Worm (Caenorhabditis elegans) whole organism, late embryonic: ENCODE data around the gene ZC506.1.

Experiments
- C08G9.2 ChIP-seq: sonication (generic microtip); optimal IDR thresholded peaks from 2 replicates; lab custom pipeline; 2016; ENCODE audit warnings: mild to moderate bottlenecking, missing genetic modification characterization, moderate library complexity, missing compliant biosample characterization
- F13H6.1 ChIP-seq: sonication (generic microtip); optimal IDR thresholded peaks from 2 replicates; lab custom pipeline; 2016; ENCODE audit warnings: missing genetic modification characterization, missing compliant biosample characterization
- Y22D7AL.16 ChIP-seq: sonication (generic microtip); optimal IDR thresholded peaks from 2 replicates; lab custom pipeline; 2016; ENCODE audit warnings: missing genetic modification characterization, missing compliant biosample characterization
- ceh-22 ChIP-seq: sonication (generic microtip); optimal IDR thresholded peaks from 2 replicates; lab custom pipeline; 2017; ENCODE audit warnings: missing biosample characterization, missing genetic modification characterization
- ceh-34 ChIP-seq: sonication (generic microtip); optimal IDR thresholded peaks from 2 replicates; lab custom pipeline; 2016; ENCODE audit warnings: mild to moderate bottlenecking, missing genetic modification characterization, missing compliant biosample characterization
- lin-11 ChIP-seq: fragments of 200-800 bp; sonication (Bioruptor generic); optimal IDR thresholded peaks from 2 replicates; lab custom pipeline; 2018; ENCODE audit warnings: mild to moderate bottlenecking, missing genetic modification characterization, missing compliant biosample characterization
- rnt-1 ChIP-seq: sonication (generic microtip); optimal IDR thresholded peaks from 2 replicates; lab custom pipeline; 2016; ENCODE audit warnings: missing genetic modification characterization, missing compliant biosample characterization
- sox-4 ChIP-seq: sonication (generic microtip); optimal IDR thresholded peaks from 2 replicates; lab custom pipeline; 2017; ENCODE audit warnings: mild to moderate bottlenecking, missing genetic modification characterization, inconsistent platforms, missing compliant biosample characterization
- tbx-2 ChIP-seq: sonication (generic microtip); optimal IDR thresholded peaks from 2 replicates; lab custom pipeline; 2016; ENCODE audit warnings: missing genetic modification characterization, missing compliant biosample characterization
- tbx-7 ChIP-seq: sonication (generic microtip); optimal IDR thresholded peaks from 2 replicates; lab custom pipeline; 2016; ENCODE audit warnings: missing genotype, missing genetic modification characterization, missing compliant biosample characterization
- unc-86 ChIP-seq: sonication (generic microtip); optimal IDR thresholded peaks from 2 replicates; lab custom pipeline; 2016; ENCODE audit warnings: missing genetic modification characterization, missing compliant biosample characterization

ce11 chrX:10008664-10009063, 49.9 kb downstream of the ZC506.1 start, which contains the start of gene F19C6.3:
- TF ChIP-seq rnt-1 (tag; lab: Kevin White, UChicago) (no peak), tbx-7 (tag; lab: Kevin White, UChicago) (no peak), unc-86 (tag; lab: Kevin White, UChicago) (no peak), ceh-34 (tag; lab: Kevin White, UChicago) (no peak), Y22D7AL.16 (tag; lab: Kevin White, UChicago) (no peak), F13H6.1 (tag; lab: Kevin White, UChicago) (no peak), ceh-22 (tag; lab: Kevin White, UChicago) (no peak), tbx-2 (tag; lab: Kevin White, UChicago) (no peak), C08G9.2 (tag; lab: Kevin White, UChicago) (no peak), lin-11 (no peak), sox-4 (tag; lab: Kevin White, UChicago) (no peak)
